Worm (Caenorhabditis elegans): ENCODE results near the gene srlf-12.

Gene srlf-12

DNA sequence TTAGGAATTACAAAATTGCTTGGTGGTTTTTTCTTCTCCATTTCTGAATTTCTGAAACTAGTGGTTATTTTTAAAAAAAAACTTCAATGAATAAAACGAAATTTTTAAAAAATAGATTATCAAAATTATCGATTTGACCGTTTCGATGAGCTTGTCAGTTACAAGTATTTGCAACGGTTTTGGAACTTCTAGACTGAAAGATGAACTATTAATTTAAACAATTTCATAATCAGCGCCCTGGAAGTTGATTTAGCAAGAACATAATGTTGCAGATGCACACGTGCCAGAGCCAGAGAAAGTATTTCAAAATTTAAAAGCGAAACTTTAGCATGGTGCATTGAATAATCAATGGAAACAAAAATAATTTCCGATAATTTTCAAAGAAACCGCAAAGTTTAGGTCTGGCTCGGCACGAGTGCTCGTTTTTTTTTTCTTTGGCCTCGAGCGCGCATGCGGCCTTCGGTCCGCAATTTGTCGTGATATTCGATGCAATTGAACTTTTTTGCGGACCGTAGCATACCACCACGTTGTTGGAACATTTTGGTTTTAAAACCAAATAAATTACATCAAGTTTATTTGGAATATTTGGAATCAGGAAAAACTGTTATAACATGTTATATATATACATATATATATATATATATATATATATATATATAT is 49.1 kb downstream of the srlf-12 start, which contains the start of gene T11G6.5:
T11G6.5 (minus strand) TSS at position 51 of the 660 bp plus-strand sequence.
- TF ChIP-seq unc-55 (GFP tag; optimal IDR thresholded peaks at IDR 0.05): peak; percentile 41
- peak; percentile 76 to 95 for TF ChIP-seq lsy-2 (tag; optimal IDR thresholded peaks at IDR 0.05)
- TF ChIP-seq C34F6.9 (tag; optimal IDR thresholded peaks at IDR 0.05): peak; percentile 48
- TF ChIP-seq F13H6.1 (tag; optimal IDR thresholded peaks at IDR 0.05): peak; percentile 7
- TF ChIP-seq nhr-129 (tag; optimal IDR thresholded peaks at IDR 0.05): peak; percentile 19
- TF ChIP-seq nhr-6 (tag; optimal IDR thresholded peaks at IDR 0.05): no peak
- no peak for TF ChIP-seq gmeb-1 (tag; optimal IDR thresholded peaks at IDR 0.05)
- peak; percentile 26 for TF ChIP-seq lin-13 (GFP tag; optimal IDR thresholded peaks at IDR 0.05)
- TF ChIP-seq egl-27 (tag; optimal IDR thresholded peaks at IDR 0.05): no peak

DNA sequence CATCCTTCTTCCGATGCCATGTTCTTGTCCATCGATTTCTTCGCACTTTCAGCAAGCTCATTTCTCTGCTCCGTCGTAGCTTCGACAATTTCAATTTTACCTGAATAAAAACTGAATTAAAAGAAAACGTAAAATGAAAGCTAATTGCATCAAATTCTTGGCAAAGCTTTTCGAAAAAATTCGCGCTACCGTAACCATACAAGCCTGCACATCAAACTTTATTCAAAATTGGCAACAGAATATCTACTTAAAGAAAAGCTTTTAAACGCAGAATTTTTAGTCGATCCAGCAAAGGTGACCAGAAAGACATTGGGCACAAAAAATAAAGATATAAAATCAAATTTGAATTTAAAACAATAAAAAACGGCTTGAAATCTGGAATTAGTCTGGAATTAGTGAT is 49.7 kb downstream of the srlf-12 start:
- TF ChIP-seq nhr-237 (tag; optimal IDR thresholded peaks at IDR 0.05): no peak
- TF ChIP-seq lin-13 (GFP tag; optimal IDR thresholded peaks at IDR 0.05): no peak
- TF ChIP-seq nhr-10 (tag; optimal IDR thresholded peaks at IDR 0.05): no peak
- no peak for TF ChIP-seq nhr-129 (tag; optimal IDR thresholded peaks at IDR 0.05)
- TF ChIP-seq sma-3 (GFP tag; optimal IDR thresholded peaks at IDR 0.05): no peak
- TF ChIP-seq R02D3.7 (tag; optimal IDR thresholded peaks at IDR 0.05): no peak

Data from whole organism, L2 larva.